Fruit fly (Drosophila melanogaster) whole organism, embryonic: ENCODE results near the gene CG6479.

ENCODE experiments used
- ATbp ChIP-seq: fragments of 200-800 bp; sonication (Bioruptor generic); optimal IDR thresholded peaks from 2 replicates; lab custom pipeline; 2017; ENCODE audit warnings: missing biosample characterization, mild to moderate bottlenecking, missing genetic modification characterization, missing genetic modification reagents
- Awh ChIP-seq: fragments of 200-800 bp; sonication (Bioruptor generic); IDR thresholded peaks from 2 replicates; pipeline ENCODE4, ENCODE4 v1.3.6; 2022; ENCODE audit warnings: missing biosample characterization, missing genetic modification characterization
- B-H1 ChIP-seq: fragments of 200-800 bp; sonication (Bioruptor generic); IDR thresholded peaks from 3 replicates; pipeline ENCODE4 v1.3.6; 2022; ENCODE audit warnings: missing biosample characterization, missing genetic modification characterization
- B-H2 ChIP-seq: fragments of 200-800 bp; sonication (Bioruptor generic); optimal IDR thresholded peaks from 2 replicates; lab custom pipeline; 2018; ENCODE audit warnings: missing biosample characterization, mild to moderate bottlenecking, missing genetic modification characterization
- CG10147 ChIP-seq: fragments of 200-800 bp; sonication (Bioruptor generic); optimal IDR thresholded peaks from 2 replicates; lab custom pipeline; 2019; ENCODE audit warnings: missing biosample characterization, mild to moderate bottlenecking, missing genetic modification characterization, moderate library complexity
- CG10959 ChIP-seq: fragments of 200-800 bp; sonication (Bioruptor generic); IDR thresholded peaks from 2 replicates; pipeline ENCODE4 v1.3.6; 2022; ENCODE audit warnings: missing biosample characterization, missing genetic modification characterization
- CG11247 ChIP-seq: fragments of 200-800 bp; sonication (Bioruptor generic); IDR thresholded peaks from 2 replicates; pipeline ENCODE4 v1.3.6; 2022; ENCODE audit warnings: missing biosample characterization, missing genetic modification characterization
- CG13296 ChIP-seq: fragments of 200-800 bp; sonication (Bioruptor generic); optimal IDR thresholded peaks from 3 replicates; lab custom pipeline; 2018; ENCODE audit warnings: missing biosample characterization, mild to moderate bottlenecking, missing genetic modification characterization
- CG13424 ChIP-seq: fragments of 200-800 bp; sonication (Bioruptor generic); optimal IDR thresholded peaks from 2 replicates; lab custom pipeline; 2019; ENCODE audit warnings: missing biosample characterization, mild to moderate bottlenecking, missing genetic modification characterization, moderate library complexity
- CG15269 ChIP-seq: fragments of 200-800 bp; sonication (Bioruptor generic); optimal IDR thresholded peaks from 2 replicates; lab custom pipeline; 2018; ENCODE audit warnings: missing biosample characterization, mild to moderate bottlenecking, missing genetic modification characterization, moderate library complexity
- CG17359 ChIP-seq: fragments of 200-800 bp; sonication (Bioruptor generic); optimal IDR thresholded peaks from 3 replicates; lab custom pipeline; 2018; ENCODE audit warnings: missing biosample characterization, mild to moderate bottlenecking, missing genetic modification characterization, moderate library complexity
- CG17361 ChIP-seq: fragments of 200-800 bp; sonication (Bioruptor generic); IDR thresholded peaks from 3 replicates; pipeline ENCODE4 v1.3.6; 2022; ENCODE audit warnings: missing biosample characterization, missing genetic modification characterization
- CG18599 ChIP-seq: fragments of 200-800 bp; sonication (Bioruptor generic); optimal IDR thresholded peaks from 3 replicates; lab custom pipeline; 2017; ENCODE audit warnings: missing biosample characterization, missing genetic modification characterization, mild to moderate bottlenecking, moderate library complexity, missing genetic modification reagents
- CG18619 ChIP-seq: fragments of 200-800 bp; sonication (Bioruptor generic); optimal IDR thresholded peaks from 3 replicates; lab custom pipeline; 2017; ENCODE audit warnings: missing biosample characterization, mild to moderate bottlenecking, missing genetic modification characterization
- CG2199 ChIP-seq: fragments of 200-800 bp; sonication (Bioruptor generic); IDR thresholded peaks from 3 replicates; pipeline ENCODE4 v1.3.6; 2022; ENCODE audit warnings: missing biosample characterization, missing genetic modification characterization
- CG30431 ChIP-seq: fragments of 200-800 bp; sonication (Bioruptor generic); optimal IDR thresholded peaks from 2 replicates; lab custom pipeline; 2017; ENCODE audit warnings: missing biosample characterization, missing genetic modification characterization
- CG31224 ChIP-seq: fragments of 200-800 bp; sonication (Bioruptor generic); IDR thresholded peaks from 2 replicates; pipeline ENCODE4 v1.3.6; 2022; ENCODE audit warnings: missing biosample characterization, missing genetic modification characterization
- CG6175 ChIP-seq: fragments of 200-800 bp; sonication (Bioruptor generic); IDR thresholded peaks from 3 replicates; pipeline ENCODE4 v1.3.6; 2022; ENCODE audit warnings: missing biosample characterization, missing genetic modification characterization
- CG6272 ChIP-seq: fragments of 200-800 bp; sonication (Bioruptor generic); IDR thresholded peaks from 2 replicates; pipeline ENCODE4 v1.3.6; 2022; ENCODE audit warnings: missing biosample characterization, missing genetic modification characterization
- CG6689 ChIP-seq: fragments of 200-800 bp; sonication (Bioruptor generic); IDR thresholded peaks from 2 replicates; pipeline ENCODE4 v1.3.6; 2022; ENCODE audit warnings: missing biosample characterization, missing genetic modification characterization
- CG8281 ChIP-seq: fragments of 200-800 bp; sonication (Bioruptor generic); optimal IDR thresholded peaks from 2 replicates; lab custom pipeline; 2018; ENCODE audit warnings: missing biosample characterization, mild to moderate bottlenecking, missing genetic modification characterization, moderate library complexity
- CG9727 ChIP-seq: fragments of 200-800 bp; sonication (Bioruptor generic); optimal IDR thresholded peaks from 3 replicates; lab custom pipeline; 2017; ENCODE audit warnings: missing biosample characterization, mild to moderate bottlenecking, missing genetic modification characterization
- CG9817 ChIP-seq: fragments of 200-800 bp; sonication (Bioruptor generic); optimal IDR thresholded peaks from 2 replicates; lab custom pipeline; 2018; ENCODE audit warnings: missing biosample characterization, mild to moderate bottlenecking, missing genetic modification characterization, moderate library complexity
- CTCF ChIP-seq: fragments of 200-800 bp; sonication (Bioruptor generic); optimal IDR thresholded peaks from 2 replicates; lab custom pipeline; 2017; ENCODE audit warnings: missing biosample characterization, mild to moderate bottlenecking, missing genetic modification characterization, moderate library complexity
- Dbx ChIP-seq: fragments of 200-800 bp; sonication (Bioruptor generic); IDR thresholded peaks from 3 replicates; pipeline ENCODE4 v1.3.6; 2022; ENCODE audit warnings: missing biosample characterization, missing genetic modification characterization
- Ets65A ChIP-seq: fragments of 200-800 bp; sonication (Bioruptor generic); peaks from one replicate; lab custom pipeline; 2016; ENCODE audit warnings: missing biosample characterization, missing genetic modification characterization
- Fer2 ChIP-seq: fragments of 200-800 bp; sonication (Bioruptor generic); optimal IDR thresholded peaks from 2 replicates; lab custom pipeline; 2018; ENCODE audit warnings: missing biosample characterization, mild to moderate bottlenecking, missing genetic modification characterization, moderate library complexity
- Gug ChIP-seq: fragments of 200-800 bp; sonication (Bioruptor generic); IDR thresholded peaks from 4 replicates; pipeline ENCODE4 v1.3.6; 2022; ENCODE audit warnings: missing biosample characterization, missing genetic modification characterization
- HLH3B ChIP-seq: fragments of 200-800 bp; sonication (Bioruptor generic); IDR thresholded peaks from 2 replicates; pipeline ENCODE4 v1.3.6; 2022; ENCODE audit warnings: missing biosample characterization, missing genetic modification characterization
- Hr51 ChIP-seq, 2 experiments: fragments of 200-800 bp; sonication (Bioruptor generic); optimal IDR thresholded peaks; 2 replicates in 1 of 2; 3 replicates in 1 of 2; lab custom pipeline; 2016 to 2018; ENCODE audit warnings: missing biosample characterization in 2 of 2, missing genetic modification characterization in 2 of 2, mild to moderate bottlenecking in 1 of 2, moderate library complexity in 1 of 2
- Mad ChIP-seq: fragments of 200-800 bp; sonication (Bioruptor generic); optimal IDR thresholded peaks from 2 replicates; lab custom pipeline; 2016; ENCODE audit warnings: missing biosample characterization, missing genetic modification characterization
- NK7.1 ChIP-seq: fragments of 200-800 bp; sonication (Bioruptor generic); optimal IDR thresholded peaks from 3 replicates; lab custom pipeline; 2016; ENCODE audit warnings: missing biosample characterization, missing genetic modification characterization
- Opbp ChIP-seq: fragments of 200-800 bp; sonication (Bioruptor generic); IDR thresholded peaks from 3 replicates; pipeline ENCODE4 v1.3.6; 2022; ENCODE audit warnings: missing biosample characterization, missing genetic modification characterization; ENCODE audit not compliant: partially characterized antibody
- Sox100B ChIP-seq: fragments of 200-800 bp; sonication (Bioruptor generic); optimal IDR thresholded peaks from 3 replicates; lab custom pipeline; 2018; ENCODE audit warnings: missing biosample characterization, mild to moderate bottlenecking, missing genetic modification characterization
- Vsx1 ChIP-seq: fragments of 200-800 bp; sonication (Bioruptor generic); optimal IDR thresholded peaks from 2 replicates; lab custom pipeline; 2017; ENCODE audit warnings: missing biosample characterization, mild to moderate bottlenecking, missing genetic modification characterization, missing genetic modification reagents
- Xbp1 ChIP-seq: fragments of 200-800 bp; sonication (Bioruptor generic); optimal IDR thresholded peaks from 3 replicates; lab custom pipeline; 2016; ENCODE audit warnings: missing biosample characterization, mild to moderate bottlenecking, missing genetic modification characterization
- ase ChIP-seq: fragments of 200-800 bp; sonication (Bioruptor generic); IDR thresholded peaks from 3 replicates; pipeline ENCODE4 v1.3.6; 2022; ENCODE audit warnings: missing biosample characterization, missing genetic modification characterization
- bcd ChIP-seq: fragments of 200-800 bp; sonication (Bioruptor generic); optimal IDR thresholded peaks from 2 replicates; lab custom pipeline; 2017; ENCODE audit warnings: missing biosample characterization, mild to moderate bottlenecking, missing genetic modification characterization
- her ChIP-seq: fragments of 200-800 bp; sonication (Bioruptor generic); optimal IDR thresholded peaks from 2 replicates; lab custom pipeline; 2016; ENCODE audit warnings: missing biosample characterization, missing genetic modification characterization
- jumu ChIP-seq: fragments of 200-800 bp; sonication (Bioruptor generic); optimal IDR thresholded peaks from 3 replicates; lab custom pipeline; 2016; ENCODE audit warnings: missing biosample characterization, missing genetic modification characterization
- nerfin-2 ChIP-seq: fragments of 200-800 bp; sonication (Bioruptor generic); IDR thresholded peaks from 2 replicates; pipeline ENCODE4 v1.3.6; 2022; ENCODE audit warnings: missing biosample characterization, missing genetic modification characterization; ENCODE audit not compliant: partially characterized antibody
- nmo ChIP-seq: fragments of 200-800 bp; sonication (Bioruptor generic); optimal IDR thresholded peaks from 2 replicates; lab custom pipeline; 2018; ENCODE audit warnings: missing biosample characterization, mild to moderate bottlenecking, missing genetic modification characterization, moderate library complexity
- odd ChIP-seq: fragments of 200-800 bp; sonication (Bioruptor generic); optimal IDR thresholded peaks from 2 replicates; lab custom pipeline; 2017; ENCODE audit warnings: missing biosample characterization, mild to moderate bottlenecking, missing genetic modification characterization
- onecut ChIP-seq: fragments of 200-800 bp; sonication (Bioruptor generic); IDR thresholded peaks from 2 replicates; pipeline ENCODE4 v1.3.6; 2022; ENCODE audit warnings: missing biosample characterization, missing genetic modification characterization
- otp ChIP-seq: fragments of 200-800 bp; sonication (Bioruptor generic); IDR thresholded peaks from 3 replicates; pipeline ENCODE4, ENCODE4 v1.3.6; 2022; ENCODE audit warnings: missing biosample characterization, missing genetic modification characterization
- scrt ChIP-seq: fragments of 200-800 bp; sonication (Bioruptor generic); optimal IDR thresholded peaks from 2 replicates; lab custom pipeline; 2018; ENCODE audit warnings: missing biosample characterization, mild to moderate bottlenecking, missing genetic modification characterization, moderate library complexity
- shn ChIP-seq: fragments of 200-800 bp; sonication (Bioruptor generic); optimal IDR thresholded peaks from 3 replicates; lab custom pipeline; 2016; ENCODE audit warnings: missing biosample characterization, missing genetic modification characterization
- slbo ChIP-seq: fragments of 200-800 bp; sonication (Bioruptor generic); IDR thresholded peaks from 2 replicates; pipeline ENCODE4 v1.3.6; 2022; ENCODE audit warnings: missing biosample characterization, missing genetic modification characterization
- trem ChIP-seq: fragments of 200-800 bp; optimal IDR thresholded peaks from 3 replicates; lab custom pipeline; 2019; ENCODE audit warnings: missing biosample characterization, mild to moderate bottlenecking, missing genetic modification characterization, moderate library complexity
- unpg ChIP-seq: fragments of 200-800 bp; sonication (Bioruptor generic); optimal IDR thresholded peaks from 3 replicates; lab custom pipeline; 2018; ENCODE audit warnings: missing biosample characterization, mild to moderate bottlenecking, missing genetic modification characterization, moderate library complexity
- vfl ChIP-seq: fragments of 200-800 bp; sonication (Bioruptor generic); optimal IDR thresholded peaks from 2 replicates; lab custom pipeline; 2016; ENCODE audit warnings: missing biosample characterization, missing genetic modification characterization
- zen2 ChIP-seq: fragments of 200-800 bp; sonication (Bioruptor generic); IDR thresholded peaks from 3 replicates; pipeline ENCODE4 v1.3.6; 2022; ENCODE audit warnings: missing biosample characterization, missing genetic modification characterization; ENCODE audit not compliant: partially characterized antibody

CG6479 gene

dm6 chr3L:17310509-17310908 is 28.6 kb downstream of the CG6479 start (continued):
- TF ChIP-seq zen2 (GFP tag; lab: Robert Waterston, UW) = no peak
- TF ChIP-seq Dbx (GFP tag; lab: Robert Waterston, UW) = 0 out of 3 replicates have a peak, but pooled peaks have one; percentile 50
- TF ChIP-seq Vsx1 = no peak
- TF ChIP-seq nerfin-2 (GFP tag; lab: Robert Waterston, UW) = no peak
- TF ChIP-seq CG17361 = peak; percentile 43; the same call in 1 of the 3 replicates
- TF ChIP-seq CG6175 (GFP tag; lab: Robert Waterston, UW) = no peak
- TF ChIP-seq NK7.1 = no peak
- 0 out of 4 replicates have a peak, but pooled peaks have one; percentile 22 for TF ChIP-seq Gug (GFP tag; lab: Robert Waterston, UW)
- TF ChIP-seq Opbp (GFP tag; lab: Robert Waterston, UW) = no peak
- no peak for TF ChIP-seq CG6272 (GFP tag; lab: Robert Waterston, UW)
- peak; percentile 39 for TF ChIP-seq CG15269 (tag; lab: Kevin White, UChicago)
- peak; percentile 36 for TF ChIP-seq scrt
- no peak for TF ChIP-seq Mad (GFP tag; lab: Kevin White, UChicago)
- TF ChIP-seq CG18599 (GFP tag; lab: Kevin White, UChicago) = peak; percentile 87
- TF ChIP-seq unpg (GFP tag; lab: Kevin White, UChicago) = peak; percentile 60
- no peak for TF ChIP-seq her (GFP tag; lab: Kevin White, UChicago)
- TF ChIP-seq CG13296 (GFP tag; lab: Kevin White, UChicago) = peak; percentile 46
- peak; percentile 43 for TF ChIP-seq Sox100B
- TF ChIP-seq B-H1 (GFP tag; lab: Robert Waterston, UW) = 0 out of 3 replicates have a peak, but pooled peaks have one; percentile 45
- TF ChIP-seq CG6689 (GFP tag; lab: Robert Waterston, UW) = peak; percentile 70
- TF ChIP-seq CG31224 (GFP tag; lab: Robert Waterston, UW) = peak; percentile 40; the same call in 1 of the 2 replicates
- no peak for TF ChIP-seq B-H2 (GFP tag; lab: Kevin White, UChicago)
- peak; percentile 43 for TF ChIP-seq CG17359 (tag; lab: Kevin White, UChicago)
- peak; percentile 23; the same call in 1 of the 2 replicates for TF ChIP-seq onecut
- TF ChIP-seq CG11247 = 0 out of 2 replicates have a peak, but pooled peaks have one; percentile 36
- TF ChIP-seq Xbp1 = peak; percentile 5
- peak; percentile 2 for TF ChIP-seq odd (GFP tag; lab: Kevin White, UChicago)
- peak; percentile 14 for TF ChIP-seq nmo
- peak; percentile 41 for TF ChIP-seq CG9817
- TF ChIP-seq vfl = no peak
- TF ChIP-seq CG9727 (GFP tag; lab: Kevin White, UChicago) = peak; percentile 54
- peak; percentile 34; the same call in 1 of the 2 replicates for TF ChIP-seq CG10959 (GFP tag; lab: Robert Waterston, UW)
- no peak for TF ChIP-seq shn (GFP tag; lab: Kevin White, UChicago)
- TF ChIP-seq ATbp (GFP tag; lab: Kevin White, UChicago) = peak; percentile 27
- TF ChIP-seq CG2199 (GFP tag; lab: Robert Waterston, UW) = no peak

- TF ChIP-seq bcd (GFP tag; lab: Kevin White, UChicago) (no peak), Fer2 (no peak), CG18619 (GFP tag; lab: Kevin White, UChicago) (no peak), slbo (0 out of 2 replicates have a peak, but pooled peaks have one; percentile 4), trem (no peak), HLH3B (GFP tag; lab: Robert Waterston, UW) (no peak), CG8281 (tag; lab: Kevin White, UChicago) (no peak), ase (GFP tag; lab: Robert Waterston, UW) (no peak), Hr51 (GFP tag; optimal IDR thresholded peaks at IDR 0.05; lab: Kevin White, UChicago) (no peak), CTCF (GFP tag; lab: Kevin White, UChicago) (peak; percentile 65), odd (GFP tag; lab: Kevin White, UChicago) (no peak), CG13424 (tag; lab: Kevin White, UChicago) (no peak), jumu (GFP tag; lab: Kevin White, UChicago) (no peak), Awh (GFP tag; lab: Robert Waterston, UW) (no peak), unpg (GFP tag; lab: Kevin White, UChicago) (no peak), otp (no peak), Ets65A (peak; percentile 3), CG10147 (no peak), CG30431 (GFP tag; lab: Kevin White, UChicago) (no peak)
Measured at dm6 chr3L:17292205-17292604, 46.9 kb downstream of the CG6479 start.
